Worm (Caenorhabditis elegans) whole organism, early embryonic: ENCODE results near the gene let-4.

ENCODE experiments used
- ama-1 ChIP-seq: fragments of 150-350 bp; optimal IDR thresholded peaks from 2 replicates; lab custom pipeline; 2014
- ceh-36 ChIP-seq: sonication (generic microtip); optimal IDR thresholded peaks from 2 replicates; lab custom pipeline; 2016; ENCODE audit warnings: missing genetic modification characterization, inconsistent platforms, missing compliant biosample characterization
- hmg-4 ChIP-seq: fragments of 200-800 bp; sonication (Bioruptor generic); optimal IDR thresholded peaks from 2 replicates; lab custom pipeline; 2018; ENCODE audit warnings: mild to moderate bottlenecking, missing genetic modification characterization, missing compliant biosample characterization
- scrt-1 ChIP-seq: fragments of 200-800 bp; sonication (Bioruptor generic); IDR thresholded peaks from 2 replicates; pipeline ENCODE4 v1.3.6; 2022; ENCODE audit warnings: missing genetic modification characterization, missing compliant biosample characterization

DNA sequence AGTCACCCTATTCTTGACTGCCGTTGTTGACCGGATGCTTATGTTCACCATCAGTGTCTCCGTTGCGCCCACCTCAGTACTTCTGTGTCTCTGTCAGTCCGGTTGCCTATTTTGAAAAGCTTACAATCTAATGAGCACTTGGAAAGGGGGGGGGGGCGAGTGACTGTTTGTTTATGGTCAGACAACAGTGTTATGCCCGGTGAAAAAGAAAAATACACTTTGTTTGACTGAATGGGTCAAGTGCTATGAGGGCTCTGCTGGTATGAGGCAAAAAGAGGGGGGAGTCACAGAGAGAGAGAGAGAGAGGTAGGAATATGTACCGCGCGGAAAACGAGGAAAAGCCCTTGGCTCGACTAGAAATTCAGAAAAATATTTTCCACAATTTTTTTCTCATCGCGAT is 6.5 kb upstream of the let-4 start:
- no peak for TF ChIP-seq scrt-1
- no peak for TF ChIP-seq ama-1 (lab: Kevin White, UChicago)
- TF ChIP-seq hmg-4: no peak
- TF ChIP-seq ceh-36: no peak
